Worm (Caenorhabditis elegans): ENCODE measurements around the gene lst-5.

Gene lst-5

ce11 chrII:6989830-6990287, 32.9 kb upstream of the lst-5 start, which contains the start of gene C15F1.1:
Gene C15F1.1 (plus strand): TSS chrII:6989880.
- TF ChIP-seq efl-1 (optimal IDR thresholded peaks at IDR 0.05) (no peak), efl-1 (GFP tag; optimal IDR thresholded peaks at IDR 0.05 in 1 of 2) (peak in 1 of 2 experiments; percentile 77), blmp-1 (tag; optimal IDR thresholded peaks at IDR 0.05) (no peak), F16B12.6 (tag; optimal IDR thresholded peaks at IDR 0.05) (no peak), hlh-17 (GFP tag; optimal IDR thresholded peaks at IDR 0.05; ENCODE audit: borderline replicate concordance) (no peak), nhr-76 (tag; optimal IDR thresholded peaks at IDR 0.05) (no peak), unc-30 (tag; optimal IDR thresholded peaks at IDR 0.05) (no peak), lin-13 (GFP tag; optimal IDR thresholded peaks at IDR 0.05) (no peak)

- peak; percentile 94 for TF ChIP-seq lin-14 (GFP tag; optimal IDR thresholded peaks at IDR 0.05)
- TF ChIP-seq nhr-28 (tag; optimal IDR thresholded peaks at IDR 0.05) = no peak
- TF ChIP-seq lin-39 (tag; optimal IDR thresholded peaks at IDR 0.05) = no peak
- no peak for TF ChIP-seq sptf-1 (tag; optimal IDR thresholded peaks at IDR 0.05)
- peak; percentile 41 for TF ChIP-seq snu-23 (GFP tag; optimal IDR thresholded peaks at IDR 0.05)
- no peak for TF ChIP-seq aha-1 (tag; optimal IDR thresholded peaks at IDR 0.05)
- TF ChIP-seq aly-2 (tag; optimal IDR thresholded peaks at IDR 0.05) = no peak
- 0 out of 2 replicates have a peak, but pooled peaks have one; percentile 36 for TF ChIP-seq mab-9 (GFP tag; IDR thresholded peaks at IDR 0.05)
- TF ChIP-seq zag-1 (tag; optimal IDR thresholded peaks at IDR 0.05) = no peak
- peak; percentile 51 for TF ChIP-seq isw-1 (GFP tag; IDR thresholded peaks at IDR 0.05)
- TF ChIP-seq egl-27 (tag; optimal IDR thresholded peaks at IDR 0.05) = no peak
- TF ChIP-seq grh-1 (GFP tag; IDR thresholded peaks at IDR 0.05) = no peak
- TF ChIP-seq mef-2 (tag; optimal IDR thresholded peaks at IDR 0.05) = no peak
- TF ChIP-seq nhr-20 (tag; optimal IDR thresholded peaks at IDR 0.05) = no peak
- no peak for TF ChIP-seq C34B4.2 (tag; optimal IDR thresholded peaks at IDR 0.05)
- no peak for TF ChIP-seq tlp-1 (tag; optimal IDR thresholded peaks at IDR 0.05)
- TF ChIP-seq hpl-2 (GFP tag; optimal IDR thresholded peaks at IDR 0.05) = no peak
- TF ChIP-seq pag-3 (tag; optimal IDR thresholded peaks at IDR 0.05; ENCODE audit: borderline replicate concordance, insufficient read depth) = no peak
- peak; percentile 61 for TF ChIP-seq swsn-7 (tag; optimal IDR thresholded peaks at IDR 0.05)
- no peak for TF ChIP-seq nhr-12 (tag; optimal IDR thresholded peaks at IDR 0.05)
- no peak for TF ChIP-seq elt-3 (tag; optimal IDR thresholded peaks at IDR 0.05)
- no peak for TF ChIP-seq ceh-88 (GFP tag; IDR thresholded peaks at IDR 0.05)
- no peak for TF ChIP-seq ama-1 (optimal IDR thresholded peaks at IDR 0.05)
- no peak for TF ChIP-seq snpc-4 (tag; optimal IDR thresholded peaks at IDR 0.05)
- no peak for TF ChIP-seq ztf-4 (tag; optimal IDR thresholded peaks at IDR 0.05)
- TF ChIP-seq nhr-90 (tag; optimal IDR thresholded peaks at IDR 0.05; ENCODE audit: poor library complexity) = no peak
- no peak for TF ChIP-seq nhr-76 (tag; optimal IDR thresholded peaks at IDR 0.05)
- TF ChIP-seq irx-1 (tag; optimal IDR thresholded peaks at IDR 0.05) = peak; percentile 37
- peak; percentile 17 for TF ChIP-seq jun-1 (tag; optimal IDR thresholded peaks at IDR 0.05)
- TF ChIP-seq lin-13 (GFP tag; optimal IDR thresholded peaks at IDR 0.05) = no peak
- no peak for TF ChIP-seq alr-1 (tag; optimal IDR thresholded peaks at IDR 0.05; ENCODE audit: borderline replicate concordance)
- no peak for TF ChIP-seq sox-4 (tag; optimal IDR thresholded peaks at IDR 0.05)
- peak in 1 of 2 experiments; percentile 41 for TF ChIP-seq lin-35 (GFP tag; optimal IDR thresholded peaks at IDR 0.05)
- no peak for TF ChIP-seq hlh-17 (GFP tag; optimal IDR thresholded peaks at IDR 0.05; ENCODE audit: borderline replicate concordance)
- no peak for TF ChIP-seq ceh-63 (GFP tag; optimal IDR thresholded peaks at IDR 0.05)
- TF ChIP-seq mep-1 (tag; optimal IDR thresholded peaks at IDR 0.05) = peak; percentile 30
- TF ChIP-seq nhr-77 (tag; optimal IDR thresholded peaks at IDR 0.05) = no peak
- no peak for TF ChIP-seq unc-130 (tag; optimal IDR thresholded peaks at IDR 0.05)
- TF ChIP-seq tbx-2 (tag; optimal IDR thresholded peaks at IDR 0.05) = peak; percentile 65
- TF ChIP-seq elt-2 (tag; optimal IDR thresholded peaks at IDR 0.05) = no peak
- no peak for TF ChIP-seq efl-3 (GFP tag; optimal IDR thresholded peaks at IDR 0.05)
- TF ChIP-seq fkh-8 (tag; optimal IDR thresholded peaks at IDR 0.05) = peak; percentile 85
- no peak for TF ChIP-seq vab-15 (tag; optimal IDR thresholded peaks at IDR 0.05)
- peak; percentile 80 for TF ChIP-seq fkh-10 (GFP tag; optimal IDR thresholded peaks at IDR 0.05)
- TF ChIP-seq lin-15B (tag; optimal IDR thresholded peaks at IDR 0.05) = no peak
- no peak for TF ChIP-seq skn-1 (tag; optimal IDR thresholded peaks at IDR 0.05)
- no peak for TF ChIP-seq hlh-4 (tag; optimal IDR thresholded peaks at IDR 0.05)
Observed at ce11 chrII:6992949-6993348, 29.8 kb upstream of the lst-5 start.
